Worm (Caenorhabditis elegans) whole organism, mixed stage, embryonic: ENCODE data around the gene C35C5.10.

Experiments
- nhr-237 ChIP-seq: fragments of 150-350 bp; optimal IDR thresholded peaks from 2 replicates; lab custom pipeline; 2014; ENCODE audit warnings: missing biosample characterization, missing genetic modification characterization
- unc-39 ChIP-seq: fragments of 150-350 bp; optimal IDR thresholded peaks from 2 replicates; lab custom pipeline; 2014; ENCODE audit warnings: missing biosample characterization, missing genetic modification characterization

DNA sequence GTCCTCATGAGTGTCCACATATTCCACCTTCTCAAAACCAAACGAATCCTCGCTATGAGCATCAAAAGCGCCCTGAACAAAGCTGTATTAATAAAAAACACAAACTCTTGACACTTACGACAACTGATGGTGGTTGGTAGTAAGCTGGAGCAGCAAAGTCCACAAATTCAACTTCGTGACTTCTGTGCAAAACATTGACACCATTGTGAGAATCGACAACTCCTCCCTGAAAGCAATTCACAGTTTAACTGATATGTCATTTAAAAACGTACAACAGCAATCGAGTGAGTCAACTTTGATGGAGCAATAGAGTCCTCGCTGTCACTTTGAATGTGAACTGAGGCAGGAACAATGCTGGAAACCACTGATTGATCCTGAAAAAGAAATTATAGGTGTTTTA, 38.6 kb upstream of the C35C5.10 start:
- TF ChIP-seq nhr-237 (tag; lab: Kevin White, UChicago): no peak
- TF ChIP-seq unc-39: no peak
